Fruit fly (Drosophila melanogaster): ENCODE results near the gene CG3632.

- no peak for TF ChIP-seq CTCF (optimal IDR thresholded peaks at IDR 0.05)
- TF ChIP-seq CG8478 (optimal IDR thresholded peaks at IDR 0.05), result no peak
These were observed 12.5 kb downstream of the CG3632 start for dm6 chrX:16308953-16309352.

All from S2 (cell line).